Fruit fly (Drosophila melanogaster) whole organism, embryonic: Measurements from ENCODE around the gene CG7386.

ENCODE experiments used
- CG2120 ChIP-seq: fragments of 200-800 bp; sonication (Bioruptor generic); optimal IDR thresholded peaks from 3 replicates; lab custom pipeline; 2016; ENCODE audit warnings: missing biosample characterization, missing genetic modification characterization
- CG4424 ChIP-seq: fragments of 200-800 bp; sonication (Bioruptor generic); optimal IDR thresholded peaks from 3 replicates; lab custom pipeline; 2016; ENCODE audit warnings: missing biosample characterization, missing genetic modification characterization
- CG9215 ChIP-seq: fragments of 200-800 bp; sonication (Bioruptor generic); IDR thresholded peaks from 2 replicates; pipeline ENCODE4 v1.3.6; 2022; ENCODE audit warnings: missing biosample characterization, missing genetic modification characterization
- E2f2 ChIP-seq: fragments of 200-800 bp; sonication (Bioruptor generic); IDR thresholded peaks from 2 replicates; pipeline ENCODE4 v1.3.6; 2022; ENCODE audit warnings: missing biosample characterization, missing genetic modification characterization
- HLH4C ChIP-seq: fragments of 200-800 bp; sonication (Bioruptor generic); IDR thresholded peaks from 3 replicates; pipeline ENCODE4 v1.3.6; 2022; ENCODE audit warnings: missing biosample characterization, missing genetic modification characterization; ENCODE audit not compliant: partially characterized antibody
- Hmx ChIP-seq: fragments of 200-800 bp; sonication (Bioruptor generic); optimal IDR thresholded peaks from 2 replicates; lab custom pipeline; 2016; ENCODE audit warnings: missing biosample characterization, missing genetic modification characterization
- Sin3A ChIP-seq: fragments of >200 bp; optimal IDR thresholded peaks from 2 replicates; lab custom pipeline; 2018
- chinmo ChIP-seq: fragments of 200-800 bp; sonication (Bioruptor generic); IDR thresholded peaks from 4 replicates; pipeline ENCODE4 v1.3.6; 2022; ENCODE audit warnings: missing biosample characterization, missing genetic modification characterization; ENCODE audit not compliant: partially characterized antibody
- lola ChIP-seq, 3 experiments: fragments of >200 bp in 2 of 3; fragments of 200-800 bp in 1 of 3; sonication (Bioruptor generic) in 1 of 3; optimal IDR thresholded peaks; 2 replicates each; lab custom pipeline; 2017 to 2019; ENCODE audit warnings: missing biosample characterization in 3 of 3, missing genetic modification characterization in 3 of 3, mild to moderate bottlenecking in 1 of 3, moderate library complexity in 1 of 3
- nom ChIP-seq: fragments of 200-800 bp; sonication (Bioruptor generic); optimal IDR thresholded peaks from 2 replicates; lab custom pipeline; 2017; ENCODE audit warnings: missing biosample characterization, missing genetic modification characterization, mild to moderate bottlenecking, moderate library complexity, missing genetic modification reagents

- TF ChIP-seq Hmx (GFP tag; lab: Kevin White, UChicago), result no peak
- TF ChIP-seq Sin3A (lab: Kevin White, UChicago), result no peak
- no peak for TF ChIP-seq CG4424 (GFP tag; lab: Kevin White, UChicago)
- TF ChIP-seq E2f2 (GFP tag; lab: Robert Waterston, UW), result no peak; the same call in 1 of the 2 replicates
- TF ChIP-seq CG2120 (GFP tag; lab: Kevin White, UChicago), result no peak
- TF ChIP-seq CG9215 (GFP tag; lab: Robert Waterston, UW), result no peak
- TF ChIP-seq lola (GFP tag; optimal IDR thresholded peaks at IDR 0.05; lab: Kevin White, UChicago), result no peak
- no peak for TF ChIP-seq nom
- 0 out of 4 replicates have a peak, but pooled peaks have one; percentile 59 for TF ChIP-seq chinmo (GFP tag; lab: Robert Waterston, UW)
- no peak for TF ChIP-seq HLH4C (GFP tag; lab: Robert Waterston, UW)
Measured at dm6 chr3L:6215976-6216786, 26.6 kb downstream of the CG7386 start.
